Worm (Caenorhabditis elegans) whole organism, L4/young adult: Measurements from ENCODE around the gene F28C1.3.

Experiments used
- W03F9.2 ChIP-seq: fragments of 150-350 bp; optimal IDR thresholded peaks from 2 replicates; lab custom pipeline; 2014; ENCODE audit warnings: missing biosample characterization, missing genetic modification characterization
- dao-5 ChIP-seq: sonication (generic microtip); optimal IDR thresholded peaks from 2 replicates; lab custom pipeline; 2016; ENCODE audit warnings: missing genotype, missing genetic modification characterization, moderate library complexity, missing compliant biosample characterization
- him-1 ChIP-seq: sonication (generic microtip); optimal IDR thresholded peaks from 2 replicates; lab custom pipeline; 2016; ENCODE audit warnings: missing genotype, missing genetic modification reagents, missing genetic modification characterization, missing compliant biosample characterization

F28C1.3 gene

ce11 chrV:12468363-12468762, at the start of gene F28C1.3:
Gene F28C1.3 (plus strand): TSS chrV:12468663.
- no peak for TF ChIP-seq dao-5 (tag; lab: Kevin White, UChicago)
- no peak for TF ChIP-seq him-1 (tag; lab: Kevin White, UChicago)
- no peak for TF ChIP-seq W03F9.2 (tag; lab: Kevin White, UChicago)

DNA sequence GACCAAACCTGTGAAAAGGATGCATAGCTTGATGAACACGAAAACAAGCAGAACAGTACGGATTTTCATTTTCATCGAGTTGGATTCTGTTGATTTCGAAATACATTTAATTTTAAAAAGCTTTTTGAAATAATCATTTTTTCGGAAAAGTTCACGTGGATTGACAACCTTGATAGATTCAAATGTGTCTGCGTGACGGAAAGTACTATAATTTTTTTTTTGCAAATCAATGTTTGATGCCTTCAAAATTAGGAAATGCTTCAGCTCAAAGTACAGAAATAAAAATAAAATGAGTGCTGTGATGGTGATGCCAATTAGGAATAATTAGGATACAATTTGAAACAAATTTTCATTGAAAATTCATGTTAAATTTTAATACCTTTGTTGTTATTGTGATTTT, 47.6 kb upstream of the F28C1.3 start, which contains the start of gene C54D10.4:
Gene C54D10.4 (minus strand): TSS at position 101 of the 400 bp plus-strand sequence.
- no peak for TF ChIP-seq dao-5 (tag; lab: Kevin White, UChicago)
- no peak for TF ChIP-seq him-1 (tag; lab: Kevin White, UChicago)
- no peak for TF ChIP-seq W03F9.2 (tag; lab: Kevin White, UChicago)

DNA sequence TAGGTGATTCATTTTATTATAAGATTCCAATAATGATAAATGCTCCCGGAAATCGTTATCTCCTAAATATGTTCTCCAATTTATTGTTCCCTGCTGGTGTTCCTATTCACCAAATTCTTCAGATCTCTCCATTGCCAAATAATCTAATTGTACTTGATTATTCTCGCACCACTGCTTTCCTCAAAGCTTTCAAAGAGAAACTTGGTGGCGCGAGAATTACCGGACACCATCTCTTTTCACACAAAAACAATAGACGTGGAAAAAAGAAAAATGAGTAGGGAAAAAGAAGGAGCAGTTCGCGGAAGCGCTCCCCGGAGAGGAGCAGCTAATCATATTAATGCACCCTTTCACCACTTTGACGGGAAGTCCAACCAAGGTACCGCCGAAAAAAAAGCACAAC, 47.1 kb upstream of the F28C1.3 start:
- TF ChIP-seq W03F9.2 (tag; lab: Kevin White, UChicago) (no peak), dao-5 (tag; lab: Kevin White, UChicago) (no peak), him-1 (tag; lab: Kevin White, UChicago) (no peak)

DNA sequence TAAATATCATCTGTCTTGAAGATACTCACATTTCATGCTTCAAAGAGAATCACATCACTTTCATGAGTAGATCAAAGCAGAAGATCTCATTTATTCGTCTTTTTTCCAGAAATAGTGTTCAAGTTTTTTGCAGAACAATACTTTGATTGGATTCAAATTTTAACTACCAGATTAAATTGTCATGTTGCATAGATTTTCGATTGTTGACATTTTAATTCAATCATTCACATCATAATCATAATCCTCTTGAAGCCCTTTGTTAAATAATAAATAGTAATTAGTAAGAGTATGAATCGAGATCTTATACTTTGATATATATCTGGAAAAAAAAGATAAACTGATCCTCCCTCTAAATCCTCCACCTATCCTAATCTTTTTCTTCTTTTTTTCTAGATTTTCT, 40.6 kb upstream of the F28C1.3 start:
- TF ChIP-seq dao-5 (tag; lab: Kevin White, UChicago): no peak
- no peak for TF ChIP-seq W03F9.2 (tag; lab: Kevin White, UChicago)
- no peak for TF ChIP-seq him-1 (tag; lab: Kevin White, UChicago)

DNA sequence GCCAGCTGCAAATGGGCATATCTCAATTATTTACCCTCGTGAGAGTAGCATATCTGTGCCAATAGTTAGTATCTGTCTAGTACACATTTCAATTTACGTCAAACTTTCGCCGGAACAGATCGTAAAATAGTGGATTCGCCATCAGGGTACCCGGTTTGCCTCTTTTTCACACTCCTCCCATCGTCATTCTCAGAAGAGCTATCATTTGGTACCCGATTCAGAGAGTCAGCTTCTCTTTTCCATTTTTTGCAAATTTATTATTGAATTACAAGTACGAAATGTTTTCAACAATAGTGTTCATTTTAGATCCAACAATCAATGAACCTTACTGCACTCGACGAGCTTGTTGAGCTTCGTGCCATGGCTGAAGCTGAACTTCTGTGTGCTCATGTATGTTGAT, 39.4 kb upstream of the F28C1.3 start, which contains the start of gene C54D10.5:
Gene C54D10.5 (plus strand): TSS at position 301 of the 400 bp plus-strand sequence.
- no peak for TF ChIP-seq W03F9.2 (tag; lab: Kevin White, UChicago)

DNA sequence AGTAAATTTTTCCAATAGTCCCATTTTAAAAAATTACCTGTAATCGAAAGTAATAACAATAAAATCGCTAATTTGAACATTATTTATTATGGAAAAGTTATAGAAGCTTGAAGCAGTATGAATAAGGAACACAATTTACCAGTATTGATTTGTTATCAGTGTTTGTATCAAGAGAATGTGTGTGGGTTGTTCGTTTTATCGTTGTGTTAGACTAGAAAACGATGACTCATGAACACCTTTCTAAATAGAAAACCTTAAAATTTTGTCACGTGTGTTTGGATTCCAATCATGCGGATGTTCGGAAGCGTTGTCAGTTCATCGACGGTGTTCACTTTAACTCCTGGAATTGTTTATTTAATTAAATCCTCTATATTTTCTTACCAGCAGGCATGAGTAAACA, 36.4 kb upstream of the F28C1.3 start, which contains the start of gene C54D10.13:
Gene C54D10.13 (minus strand): TSS at position 179 of the 400 bp plus-strand sequence.
- TF ChIP-seq him-1 (tag; lab: Kevin White, UChicago) (no peak), dao-5 (tag; lab: Kevin White, UChicago) (no peak), W03F9.2 (tag; lab: Kevin White, UChicago) (no peak)

DNA sequence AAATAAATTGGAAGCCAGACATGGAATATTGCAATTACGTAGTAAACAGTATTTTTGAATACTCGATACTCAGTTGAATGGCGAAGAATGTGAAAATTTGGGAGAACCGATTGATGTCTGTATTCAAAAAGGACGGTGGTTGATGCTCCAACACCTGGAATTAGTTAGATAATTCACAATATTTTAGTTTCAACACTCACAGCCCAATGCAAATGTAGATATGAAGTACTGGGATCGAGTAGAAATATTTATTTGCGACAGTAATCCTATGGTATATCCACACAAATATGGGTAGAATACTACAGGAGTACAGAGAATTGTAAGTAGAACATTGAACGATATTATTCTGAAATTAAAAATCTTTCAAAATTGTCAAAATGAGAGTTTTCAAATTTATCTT, 35.4 kb upstream of the F28C1.3 start:
- TF ChIP-seq him-1 (tag; lab: Kevin White, UChicago): no peak

ce11 chrV:12433717-12434116, 34.7 kb upstream of the F28C1.3 start, which contains the start of gene srh-25:
Gene srh-25 (minus strand): TSS chrV:12433817.
- TF ChIP-seq him-1 (tag; lab: Kevin White, UChicago): no peak

- TF ChIP-seq him-1 (tag; lab: Kevin White, UChicago): no peak
- TF ChIP-seq dao-5 (tag; lab: Kevin White, UChicago): no peak
- no peak for TF ChIP-seq W03F9.2 (tag; lab: Kevin White, UChicago)
Measured at ce11 chrV:12441420-12441819, 27.0 kb upstream of the F28C1.3 start, which contains the start of gene pals-37. Gene pals-37 (minus strand): TSS chrV:12441520.

DNA sequence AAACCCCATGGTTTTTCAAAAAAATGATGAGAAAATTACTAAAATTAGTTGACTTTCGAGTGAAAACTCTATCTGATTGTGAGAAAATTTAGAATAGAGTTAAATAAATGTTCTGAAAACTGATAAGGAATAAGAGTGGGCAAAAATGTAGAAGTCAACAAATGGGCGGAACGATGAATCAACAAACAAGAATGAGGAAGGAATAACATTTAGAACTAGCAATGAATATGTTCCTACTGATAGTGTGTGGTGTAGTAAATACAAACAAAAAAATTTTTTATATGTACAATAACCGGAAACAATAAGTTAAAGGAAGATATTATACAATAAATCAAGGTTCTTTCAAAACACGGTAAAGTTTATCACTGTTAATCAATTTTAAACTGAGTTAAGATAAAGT, 24.7 kb upstream of the F28C1.3 start, which contains the start of gene pals-39:
Gene pals-39 (minus strand): TSS at position 101 of the 400 bp plus-strand sequence.
- TF ChIP-seq dao-5 (tag; lab: Kevin White, UChicago): no peak
- TF ChIP-seq him-1 (tag; lab: Kevin White, UChicago): no peak
- no peak for TF ChIP-seq W03F9.2 (tag; lab: Kevin White, UChicago)

DNA sequence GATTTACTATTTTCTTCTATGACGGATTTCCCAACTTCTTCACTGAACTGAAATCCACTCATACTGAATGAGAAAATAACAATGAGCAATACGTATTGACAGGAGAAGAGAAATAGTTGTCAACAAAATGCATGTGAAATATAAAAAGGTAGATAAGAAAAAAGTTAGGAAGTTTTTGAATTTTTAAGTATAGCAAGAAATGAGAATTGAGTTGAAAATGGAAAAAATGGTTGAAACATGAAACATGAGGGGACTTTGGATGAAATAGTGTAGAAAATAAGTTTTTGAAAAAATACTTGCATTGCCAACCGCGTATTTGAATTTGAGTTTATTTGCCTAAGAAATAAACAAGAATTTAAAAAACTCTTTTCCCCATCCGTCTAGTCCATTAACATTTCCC, 21.6 kb upstream of the F28C1.3 start, which contains the start of the genes pals-38 and C54D10.9:
Gene pals-38 (minus strand): TSS at position 101 of the 400 bp plus-strand sequence.
Gene C54D10.9 (plus strand): TSS at position 259 of the 400 bp plus-strand sequence.
- TF ChIP-seq W03F9.2 (tag; lab: Kevin White, UChicago) (no peak), dao-5 (tag; lab: Kevin White, UChicago) (no peak), him-1 (tag; lab: Kevin White, UChicago) (no peak)

DNA sequence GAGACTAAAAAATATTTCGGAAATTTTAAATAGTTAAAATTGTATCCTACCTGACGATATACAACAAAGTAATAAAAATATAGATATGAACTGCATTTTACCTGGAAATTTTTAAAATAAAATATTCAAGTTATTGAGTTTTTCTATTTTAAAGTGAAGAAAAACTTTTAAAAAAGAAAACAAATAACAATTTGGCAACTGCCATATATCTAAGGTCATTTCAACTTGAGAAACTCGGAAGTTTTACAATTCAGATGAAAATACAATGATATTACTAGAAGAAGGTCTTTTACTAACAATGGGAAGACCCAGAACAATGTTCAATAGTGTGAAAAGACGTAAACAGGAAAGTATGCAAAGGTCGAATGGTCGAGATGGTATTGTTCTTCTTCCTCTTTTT, 18.6 kb upstream of the F28C1.3 start, which contains the start of gene C54D10.10:
Gene C54D10.10 (minus strand): TSS at position 101 of the 400 bp plus-strand sequence.
- no peak for TF ChIP-seq dao-5 (tag; lab: Kevin White, UChicago)
- no peak for TF ChIP-seq him-1 (tag; lab: Kevin White, UChicago)
- TF ChIP-seq W03F9.2 (tag; lab: Kevin White, UChicago): no peak

- no peak for TF ChIP-seq dao-5 (tag; lab: Kevin White, UChicago)
- no peak for TF ChIP-seq W03F9.2 (tag; lab: Kevin White, UChicago)
- TF ChIP-seq him-1 (tag; lab: Kevin White, UChicago): no peak
Measured at ce11 chrV:12450441-12450840, 18.0 kb upstream of the F28C1.3 start, which contains the start of gene F28C1.1. Gene F28C1.1 (plus strand): TSS chrV:12450805.

- no peak for TF ChIP-seq W03F9.2 (tag; lab: Kevin White, UChicago)
- TF ChIP-seq him-1 (tag; lab: Kevin White, UChicago): peak; percentile 12
- no peak for TF ChIP-seq dao-5 (tag; lab: Kevin White, UChicago)
Measured at ce11 chrV:12455695-12456094, 12.8 kb upstream of the F28C1.3 start.
